Fruit fly (Drosophila melanogaster) Kc167 (cell line): Measurements from ENCODE around the gene CG3704.

Source experiments
- Myc ChIP-seq: fragments of >200 bp; optimal IDR thresholded peaks from 2 replicates; lab custom pipeline; 2017; ENCODE audit warnings: missing external identifiers
- h ChIP-seq: fragments of >200 bp; optimal IDR thresholded peaks from 3 replicates; lab custom pipeline; 2018; ENCODE audit warnings: missing external identifiers
- insv ChIP-seq: fragments of >200 bp; optimal IDR thresholded peaks from 3 replicates; lab custom pipeline; 2018; ENCODE audit warnings: missing external identifiers
- psq ChIP-seq: fragments of >200 bp; optimal IDR thresholded peaks from 2 replicates; lab custom pipeline; 2017; ENCODE audit warnings: missing external identifiers

- TF ChIP-seq Myc (lab: Kevin White, UChicago) (no peak), h (no peak), psq (lab: Kevin White, UChicago) (no peak), insv (lab: Kevin White, UChicago) (no peak)
Observed at dm6 chrX:927209-927862, 13.3 kb downstream of the CG3704 start, which contains the start of gene Lztr1.
